Worm (Caenorhabditis elegans): Measurements from ENCODE around the gene aakg-5.

Gene aakg-5

DNA sequence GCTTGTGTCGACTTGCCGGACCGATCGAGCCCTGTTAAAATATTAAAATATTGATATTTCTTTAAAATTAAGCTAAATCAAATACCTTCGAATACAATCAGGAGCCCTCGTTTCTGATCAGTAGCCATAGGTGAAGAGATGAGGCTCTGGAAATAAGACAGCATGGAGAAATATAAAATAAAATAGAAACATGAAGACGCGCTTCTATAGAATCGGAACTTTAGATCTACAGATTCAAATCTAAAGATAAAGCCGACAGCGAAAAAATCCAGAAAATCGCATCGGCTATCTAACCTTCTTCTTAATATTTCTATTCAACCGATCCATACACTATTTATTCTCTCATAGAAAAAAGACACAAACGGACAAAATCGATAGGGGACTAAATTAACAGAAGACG is 8.0 kb downstream of the aakg-5 start, which contains the start of gene dtmk-1:
dtmk-1 (minus strand) TSS at position 146 of the 400 bp plus-strand sequence.
- TF ChIP-seq npax-4 (tag; optimal IDR thresholded peaks at IDR 0.05) (no peak), hlh-8 (tag; optimal IDR thresholded peaks at IDR 0.05) (no peak), nfya-1 (tag; optimal IDR thresholded peaks at IDR 0.05) (no peak), hlh-15 (tag; optimal IDR thresholded peaks at IDR 0.05) (no peak), ceh-9 (tag; optimal IDR thresholded peaks at IDR 0.05) (no peak), ceh-24 (tag; optimal IDR thresholded peaks at IDR 0.05) (no peak), pat-9 (tag; optimal IDR thresholded peaks at IDR 0.05) (no peak), ceh-48 (tag; optimal IDR thresholded peaks at IDR 0.05) (no peak), ttx-3 (tag; optimal IDR thresholded peaks at IDR 0.05) (no peak), sox-2 (GFP tag; IDR thresholded peaks at IDR 0.05) (no peak), unc-3 (GFP tag; conservative IDR thresholded peaks at IDR 0.05) (no peak), unc-3 (tag; optimal IDR thresholded peaks at IDR 0.05) (no peak)

DNA sequence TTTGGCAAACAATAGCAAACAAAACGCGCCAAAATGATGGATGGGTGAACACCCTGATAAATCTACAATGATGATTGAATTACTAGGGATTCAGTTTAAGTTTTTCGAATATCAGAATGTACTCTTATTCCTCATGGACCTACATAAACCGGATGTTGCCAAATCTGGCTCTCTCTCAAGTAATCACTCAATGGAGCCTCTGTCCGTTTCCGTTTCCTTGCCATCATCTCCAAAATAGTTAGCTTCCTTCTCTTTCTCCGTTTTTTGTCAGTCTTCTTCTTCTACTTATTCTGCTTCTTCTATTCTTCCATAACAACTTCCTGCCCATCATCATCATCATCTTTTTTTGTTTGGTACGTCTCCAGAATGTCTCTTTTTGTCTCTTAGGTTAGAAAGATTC is 9.6 kb downstream of the aakg-5 start:
- TF ChIP-seq syd-9 (tag; optimal IDR thresholded peaks at IDR 0.05) (no peak), elt-4 (tag; optimal IDR thresholded peaks at IDR 0.05) (no peak), hlh-6 (tag; optimal IDR thresholded peaks at IDR 0.05) (no peak), nhr-11 (tag; optimal IDR thresholded peaks at IDR 0.05) (no peak), tbx-2 (tag; optimal IDR thresholded peaks at IDR 0.05) (no peak), tbx-7 (tag; optimal IDR thresholded peaks at IDR 0.05) (no peak), sox-4 (tag; optimal IDR thresholded peaks at IDR 0.05) (no peak), dve-1 (tag; optimal IDR thresholded peaks at IDR 0.05) (no peak), C08G9.2 (tag; optimal IDR thresholded peaks at IDR 0.05) (no peak), ceh-31 (tag; optimal IDR thresholded peaks at IDR 0.05) (no peak), ceh-9 (tag; optimal IDR thresholded peaks at IDR 0.05) (no peak), unc-55 (GFP tag; optimal IDR thresholded peaks at IDR 0.05) (no peak), zip-5 (tag; optimal IDR thresholded peaks at IDR 0.05) (no peak), fkh-6 (tag; optimal IDR thresholded peaks at IDR 0.05) (no peak), lin-11 (tag; optimal IDR thresholded peaks at IDR 0.05) (no peak), ahr-1 (tag; optimal IDR thresholded peaks at IDR 0.05) (no peak), unc-86 (tag; optimal IDR thresholded peaks at IDR 0.05) (no peak), madf-2 (tag; optimal IDR thresholded peaks at IDR 0.05) (no peak)

DNA sequence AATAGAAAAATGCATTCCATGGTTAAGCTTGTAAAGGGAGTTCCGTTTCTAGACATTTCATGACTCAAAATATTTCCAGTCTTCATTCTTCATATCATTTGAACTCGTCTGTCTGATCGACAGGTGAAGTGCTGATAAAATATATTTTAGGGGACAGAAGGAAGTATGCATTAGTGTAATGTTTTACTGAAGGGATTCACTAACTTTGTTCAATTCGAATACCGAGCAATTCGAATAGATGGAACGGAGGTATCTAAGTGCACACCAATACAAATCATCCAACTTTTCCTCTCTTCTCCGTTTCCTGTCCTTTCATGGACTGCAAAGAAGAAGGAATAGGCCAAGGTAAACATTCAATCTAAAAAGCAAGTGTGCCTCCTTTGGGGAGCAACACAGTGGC is 11.1 kb downstream of the aakg-5 start:
- no peak for TF ChIP-seq ceh-14 (tag; optimal IDR thresholded peaks at IDR 0.05)
- no peak for TF ChIP-seq lim-6 (tag; optimal IDR thresholded peaks at IDR 0.05)
- TF ChIP-seq pat-9 (tag; optimal IDR thresholded peaks at IDR 0.05) = no peak
- no peak for TF ChIP-seq unc-42 (tag; optimal IDR thresholded peaks at IDR 0.05)
- no peak for TF ChIP-seq nhr-11 (tag; optimal IDR thresholded peaks at IDR 0.05)
- TF ChIP-seq sdc-2 (tag; optimal IDR thresholded peaks at IDR 0.05) = no peak
- no peak for TF ChIP-seq ceh-19 (GFP tag; optimal IDR thresholded peaks at IDR 0.05)
- no peak for TF ChIP-seq pax-1 (tag; optimal IDR thresholded peaks at IDR 0.05)
- no peak for TF ChIP-seq pros-1 (tag; optimal IDR thresholded peaks at IDR 0.05)
- no peak for TF ChIP-seq ceh-18 (tag; optimal IDR thresholded peaks at IDR 0.05)
- no peak for TF ChIP-seq madf-2 (tag; optimal IDR thresholded peaks at IDR 0.05)
- no peak for TF ChIP-seq fkh-10 (GFP tag; optimal IDR thresholded peaks at IDR 0.05)
- TF ChIP-seq ets-4 (tag; optimal IDR thresholded peaks at IDR 0.05) = no peak
- TF ChIP-seq che-1 (tag; optimal IDR thresholded peaks at IDR 0.05) = no peak
- TF ChIP-seq pag-3 (tag; optimal IDR thresholded peaks at IDR 0.05; ENCODE audit: borderline replicate concordance) = no peak
- no peak for TF ChIP-seq hlh-30 (tag; optimal IDR thresholded peaks at IDR 0.05; ENCODE audit: insufficient read depth)
- no peak for TF ChIP-seq sox-4 (tag; optimal IDR thresholded peaks at IDR 0.05)
- no peak for TF ChIP-seq odd-2 (tag; optimal IDR thresholded peaks at IDR 0.05)
- TF ChIP-seq Y22D7AL.16 (tag; optimal IDR thresholded peaks at IDR 0.05) = no peak

All from whole organism, late embryonic.